Fruit fly (Drosophila melanogaster): ENCODE data around the gene CG9981.

DNA sequence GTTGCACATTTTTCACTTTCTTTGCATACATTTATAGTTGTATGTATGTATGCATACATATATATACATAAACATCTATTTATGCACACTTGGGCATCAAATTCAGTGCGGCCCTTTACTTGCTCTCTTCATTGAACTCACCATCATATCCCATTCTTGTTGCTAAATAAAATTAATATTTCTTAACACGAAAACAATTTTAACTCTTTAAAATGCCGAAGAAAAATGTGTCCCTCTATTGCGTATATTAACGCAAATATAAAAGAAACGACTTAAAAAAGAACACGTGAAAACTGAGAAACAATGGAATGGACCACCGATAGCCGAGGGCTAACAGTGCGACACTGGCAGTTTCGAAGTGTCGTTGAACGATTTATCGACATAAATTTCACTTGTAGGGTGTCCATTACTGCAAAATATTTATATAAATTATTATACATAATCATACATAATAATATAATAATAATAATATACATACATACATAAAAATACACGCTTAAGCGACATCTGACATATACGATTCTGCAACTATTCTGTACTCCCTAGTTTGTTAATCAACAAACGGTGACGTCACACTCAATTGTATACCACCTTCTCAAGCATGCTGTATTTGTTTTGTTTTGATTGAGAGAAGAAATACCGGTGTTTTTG lies 46.1 kb downstream of the CG9981 start, which contains the start of the genes U2af50 and PIG-Q:
- TF ChIP-seq achi (GFP tag; optimal IDR thresholded peaks at IDR 0.05) (peak; percentile 93), Smox (GFP tag; optimal IDR thresholded peaks at IDR 0.05) (no peak), CG6854 (GFP tag; optimal IDR thresholded peaks at IDR 0.05) (peak; percentile 83)
